Worm (Caenorhabditis elegans) whole organism, mixed stage, embryonic: Measurements from ENCODE around the gene F22E5.13.

ENCODE experiments used
- lsy-2 ChIP-seq: fragments of 150-350 bp; optimal IDR thresholded peaks from 2 replicates; lab custom pipeline; 2014; ENCODE audit warnings: missing biosample characterization, missing genetic modification characterization
- mls-2 ChIP-seq: sonication (generic microtip); optimal IDR thresholded peaks from 2 replicates; lab custom pipeline; 2016; ENCODE audit warnings: mild to moderate bottlenecking, missing genetic modification characterization, moderate library complexity, missing compliant biosample characterization
- nhr-76 ChIP-seq: sonication (generic microtip); optimal IDR thresholded peaks from 2 replicates; lab custom pipeline; 2017; ENCODE audit warnings: missing biosample characterization, missing genetic modification characterization
- pha-4 ChIP-seq: fragments of 150-350 bp; optimal IDR thresholded peaks from 2 replicates; lab custom pipeline; 2018; ENCODE audit warnings: missing biosample characterization, missing genetic modification reagents, missing genetic modification characterization
- unc-62 ChIP-seq: fragments of 150-350 bp; optimal IDR thresholded peaks from 2 replicates; lab custom pipeline; 2014; ENCODE audit warnings: missing biosample characterization, missing genetic modification reagents, missing genetic modification characterization

DNA sequence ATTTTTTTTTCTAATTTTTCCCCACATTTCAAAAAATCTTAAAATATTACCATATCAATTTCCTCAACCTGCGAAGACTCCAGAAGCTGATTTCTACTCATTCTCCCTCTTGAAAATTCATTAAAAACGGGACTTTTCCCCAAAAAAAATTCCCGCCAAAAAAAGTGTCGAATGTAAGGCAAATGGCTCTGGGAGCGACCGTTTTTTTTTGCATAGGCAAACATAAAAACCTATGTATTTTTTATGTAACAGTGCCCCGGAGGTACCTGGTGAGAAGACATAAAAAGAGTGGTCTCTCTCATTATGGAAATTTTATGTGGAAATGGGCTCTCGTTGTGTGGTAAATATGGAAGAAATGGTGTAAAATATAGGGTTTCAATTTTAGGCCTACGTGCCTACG, 34.8 kb upstream of the F22E5.13 start, which contains the start of gene ceh-87:
- TF ChIP-seq pha-4 (tag; lab: Kevin White, UChicago): no peak
- TF ChIP-seq nhr-76 (tag; lab: Kevin White, UChicago): no peak
- no peak for TF ChIP-seq unc-62
- TF ChIP-seq mls-2 (tag; lab: Kevin White, UChicago): no peak
- TF ChIP-seq lsy-2 (tag; lab: Kevin White, UChicago): no peak
